Fruit fly (Drosophila melanogaster) whole organism, wandering third instar larva: Measurements from ENCODE around the gene Mdh2.

Experiments
- CG32264 ChIP-seq: fragments of 200-800 bp; sonication (Bioruptor generic); optimal IDR thresholded peaks from 2 replicates; lab custom pipeline; 2016; ENCODE audit warnings: missing biosample characterization, missing genetic modification characterization
- CG9705 ChIP-seq: fragments of 200-800 bp; sonication (Bioruptor generic); optimal IDR thresholded peaks from 2 replicates; lab custom pipeline; 2018; ENCODE audit warnings: missing biosample characterization, mild to moderate bottlenecking, missing genetic modification characterization
- CrebA ChIP-seq: fragments of 200-800 bp; sonication (Bioruptor generic); optimal IDR thresholded peaks from 2 replicates; lab custom pipeline; 2016; ENCODE audit warnings: missing biosample characterization, mild to moderate bottlenecking, missing genetic modification characterization, borderline replicate concordance
- Dfd ChIP-seq: fragments of >200 bp; optimal IDR thresholded peaks from 2 replicates; lab custom pipeline; 2017; ENCODE audit warnings: missing biosample characterization, missing genetic modification characterization
- Dif ChIP-seq: fragments of 200-275, 200-300 bp; sonication (Bioruptor generic); optimal IDR thresholded peaks from 2 replicates; lab custom pipeline; 2018; ENCODE audit warnings: missing biosample characterization, missing genetic modification characterization; ENCODE audit not compliant: partially characterized antibody
- GATAd ChIP-seq: sonication (Bioruptor generic); optimal IDR thresholded peaks from 2 replicates; lab custom pipeline; 2016; ENCODE audit warnings: missing biosample characterization, missing genetic modification characterization
- HLH106 ChIP-seq: fragments of 200-800 bp; optimal IDR thresholded peaks from 3 replicates; lab custom pipeline; 2019; ENCODE audit warnings: missing biosample characterization, mild to moderate bottlenecking, missing genetic modification characterization, moderate library complexity
- Hnf4 ChIP-seq: fragments of 200-800 bp; sonication (Bioruptor generic); optimal IDR thresholded peaks from 2 replicates; lab custom pipeline; 2016; ENCODE audit warnings: missing biosample characterization, mild to moderate bottlenecking, missing genetic modification characterization
- Hr78 ChIP-seq: fragments of >200 bp; optimal IDR thresholded peaks from 2 replicates; lab custom pipeline; 2017; ENCODE audit warnings: missing biosample characterization, missing genetic modification characterization
- Hr83 ChIP-seq: fragments of 200-300 bp; sonication (Bioruptor generic); optimal IDR thresholded peaks from 2 replicates; lab custom pipeline; 2016; ENCODE audit warnings: missing biosample characterization, mild to moderate bottlenecking, missing genetic modification characterization, moderate library complexity; ENCODE audit not compliant: poor library complexity, severe bottlenecking
- Jra ChIP-seq: sonication (Bioruptor generic); optimal IDR thresholded peaks from 2 replicates; lab custom pipeline; 2016; ENCODE audit warnings: missing biosample characterization, missing genetic modification characterization
- Mio ChIP-seq: sonication (Bioruptor generic); optimal IDR thresholded peaks from 2 replicates; lab custom pipeline; 2016; ENCODE audit warnings: missing biosample characterization, missing genetic modification characterization
- Myc ChIP-seq: fragments of >200 bp; optimal IDR thresholded peaks from 2 replicates; lab custom pipeline; 2017
- N ChIP-seq: fragments of >200 bp; optimal IDR thresholded peaks from 2 replicates; lab custom pipeline; 2018; ENCODE audit warnings: missing biosample characterization, missing external identifiers, missing genetic modification characterization
- OdsH ChIP-seq: fragments of 200-800 bp; sonication (Bioruptor generic); optimal IDR thresholded peaks from 2 replicates; lab custom pipeline; 2016; ENCODE audit warnings: missing biosample characterization, mild to moderate bottlenecking, missing genetic modification characterization
- Rel ChIP-seq, 2 experiments: fragments of 200-800 bp; sonication (Bioruptor generic) in 1 of 2; optimal IDR thresholded peaks; 2 replicates in 1 of 2; 3 replicates in 1 of 2; lab custom pipeline; 2016 to 2019; ENCODE audit warnings: mild to moderate bottlenecking in 2 of 2, missing biosample characterization in 2 of 2, missing genetic modification characterization in 2 of 2, moderate library complexity in 1 of 2
- Sp1 ChIP-seq: fragments of 200-800 bp; sonication (Bioruptor generic); optimal IDR thresholded peaks from 3 replicates; lab custom pipeline; 2019; ENCODE audit warnings: missing biosample characterization, mild to moderate bottlenecking, missing genetic modification characterization, moderate library complexity
- Vsx2 ChIP-seq: fragments of 200-300, 225-300 bp; sonication (Bioruptor generic); optimal IDR thresholded peaks from 2 replicates; lab custom pipeline; 2018; ENCODE audit warnings: missing biosample characterization, missing genetic modification characterization; ENCODE audit not compliant: partially characterized antibody
- br ChIP-seq: fragments of 200-800 bp; sonication (Bioruptor generic); optimal IDR thresholded peaks from 2 replicates; lab custom pipeline; 2016; ENCODE audit warnings: missing biosample characterization, missing genetic modification characterization
- brk ChIP-seq: fragments of 200-800 bp; sonication (Bioruptor generic); optimal IDR thresholded peaks from 2 replicates; lab custom pipeline; 2016; ENCODE audit warnings: missing biosample characterization, mild to moderate bottlenecking, missing genetic modification characterization
- dl ChIP-seq, 2 experiments: fragments of 175-275, 200-275 bp in 1 of 2; fragments of 200-275 bp in 1 of 2; sonication (Bioruptor generic); optimal IDR thresholded peaks; lab custom pipeline; 2018; ENCODE audit warnings: mild to moderate bottlenecking in 2 of 2, missing biosample characterization in 2 of 2, missing genetic modification characterization in 2 of 2, moderate library complexity in 2 of 2; ENCODE audit not compliant: partially characterized antibody in 2 of 2, insufficient read depth in 1 of 2
- dmrt93B ChIP-seq: fragments of 200-800 bp; sonication (Bioruptor generic); optimal IDR thresholded peaks from 2 replicates; lab custom pipeline; 2018; ENCODE audit warnings: missing biosample characterization, mild to moderate bottlenecking, missing genetic modification characterization
- dsf ChIP-seq: sonication (Bioruptor generic); optimal IDR thresholded peaks from 2 replicates; lab custom pipeline; 2016; ENCODE audit warnings: missing biosample characterization, missing genetic modification characterization, borderline replicate concordance
- ey ChIP-seq: fragments of 200-800 bp; sonication (Bioruptor generic); optimal IDR thresholded peaks from 2 replicates; lab custom pipeline; 2016; ENCODE audit warnings: missing biosample characterization, missing genetic modification characterization
- foxo ChIP-seq, 2 experiments: fragments of 200-800 bp; sonication (Bioruptor generic); optimal IDR thresholded peaks; 2 replicates in 1 of 2; 3 replicates in 1 of 2; lab custom pipeline; 2016 to 2017; ENCODE audit warnings: missing biosample characterization in 2 of 2, missing genetic modification characterization in 2 of 2
- fru ChIP-seq: fragments of 200-800 bp; sonication (Bioruptor generic); optimal IDR thresholded peaks from 3 replicates; lab custom pipeline; 2016; ENCODE audit warnings: missing biosample characterization, mild to moderate bottlenecking, missing genetic modification characterization
- h ChIP-seq: fragments of 200-800 bp; sonication (Bioruptor generic); optimal IDR thresholded peaks from 3 replicates; lab custom pipeline; 2016; ENCODE audit warnings: missing biosample characterization, mild to moderate bottlenecking, missing genetic modification characterization
- jim ChIP-seq: fragments of 175-275, 200-325 bp; sonication (Bioruptor generic); optimal IDR thresholded peaks from 2 replicates; lab custom pipeline; 2016; ENCODE audit warnings: missing biosample characterization, mild to moderate bottlenecking, missing genetic modification characterization
- lola ChIP-seq: fragments of >200 bp; optimal IDR thresholded peaks from 2 replicates; lab custom pipeline; 2017; ENCODE audit warnings: missing biosample characterization, missing genetic modification characterization
- pan ChIP-seq: fragments of >200 bp; optimal IDR thresholded peaks from 2 replicates; lab custom pipeline; 2017
- psq ChIP-seq: fragments of 200-800 bp; sonication (Bioruptor generic); optimal IDR thresholded peaks from 3 replicates; lab custom pipeline; 2017; ENCODE audit warnings: missing biosample characterization, mild to moderate bottlenecking, missing genetic modification characterization, moderate library complexity
- rgr ChIP-seq: fragments of 200-800 bp; sonication (Bioruptor generic); optimal IDR thresholded peaks from 3 replicates; lab custom pipeline; 2016; ENCODE audit warnings: missing biosample characterization, mild to moderate bottlenecking, missing genetic modification characterization
- sage ChIP-seq: fragments of 200-800 bp; sonication (Bioruptor generic); optimal IDR thresholded peaks from 2 replicates; lab custom pipeline; 2016; ENCODE audit warnings: missing biosample characterization, mild to moderate bottlenecking, missing genetic modification characterization
- sv ChIP-seq: fragments of 200-800 bp; sonication (Bioruptor generic); optimal IDR thresholded peaks from 3 replicates; lab custom pipeline; 2016; ENCODE audit warnings: missing biosample characterization, missing genetic modification characterization
- tai ChIP-seq: sonication (Bioruptor generic); optimal IDR thresholded peaks from 2 replicates; lab custom pipeline; 2016; ENCODE audit warnings: missing biosample characterization, missing genetic modification characterization
- usp ChIP-seq: fragments of >200 bp; optimal IDR thresholded peaks from 2 replicates; lab custom pipeline; 2017; ENCODE audit warnings: missing biosample characterization, missing genetic modification characterization
- woc ChIP-seq: sonication (Bioruptor generic); optimal IDR thresholded peaks from 2 replicates; lab custom pipeline; 2016; ENCODE audit warnings: missing biosample characterization, mild to moderate bottlenecking, missing genetic modification characterization

Mdh2 gene

dm6 chr3R:18243000-18243399, 16.8 kb downstream of the Mdh2 start:
- no peak for TF ChIP-seq foxo (GFP tag; optimal IDR thresholded peaks at IDR 0.05; lab: Kevin White, UChicago)
- TF ChIP-seq Hr83 (GFP tag; lab: Kevin White, UChicago) = no peak
- no peak for TF ChIP-seq CG9705 (GFP tag; lab: Kevin White, UChicago)
- TF ChIP-seq Dif = peak; percentile 27
- no peak for TF ChIP-seq sage (GFP tag; lab: Kevin White, UChicago)
- peak; percentile 84 for TF ChIP-seq psq (GFP tag; lab: Kevin White, UChicago)

dm6 chr3R:18243718-18244170, 17.5 kb downstream of the Mdh2 start:
- TF ChIP-seq CrebA (GFP tag; lab: Kevin White, UChicago) (no peak), GATAd (GFP tag; lab: Kevin White, UChicago) (no peak), dmrt93B (no peak), lola (no peak), CG32264 (GFP tag; lab: Kevin White, UChicago) (no peak), dsf (GFP tag; lab: Kevin White, UChicago) (no peak), sage (GFP tag; lab: Kevin White, UChicago) (no peak), Vsx2 (GFP tag; lab: Kevin White, UChicago) (no peak), Rel (GFP tag; optimal IDR thresholded peaks at IDR 0.05; lab: Kevin White, UChicago) (peak; percentile 30), Rel (tag; optimal IDR thresholded peaks at IDR 0.05; lab: Kevin White, UChicago) (no peak), OdsH (GFP tag; lab: Kevin White, UChicago) (no peak), dl (GFP tag; optimal IDR thresholded peaks at IDR 0.05; lab: Kevin White, UChicago; ENCODE audit: insufficient read depth in 1 of 2, partially characterized antibody in 2 of 2) (no peak), ey (GFP tag; lab: Kevin White, UChicago) (peak; percentile 45), tai (GFP tag; lab: Kevin White, UChicago) (no peak), N (GFP tag; lab: Kevin White, UChicago) (no peak), HLH106 (tag; lab: Kevin White, UChicago) (peak; percentile 29), woc (no peak), Hr78 (GFP tag; lab: Kevin White, UChicago) (no peak), Sp1 (GFP tag; lab: Kevin White, UChicago) (no peak), fru (GFP tag; lab: Kevin White, UChicago) (peak; percentile 7), h (GFP tag; lab: Kevin White, UChicago) (no peak), foxo (GFP tag; optimal IDR thresholded peaks at IDR 0.05; lab: Kevin White, UChicago) (peak in 1 of 2 experiments; percentile 51), rgr (GFP tag; lab: Kevin White, UChicago) (peak; percentile 41), jim (GFP tag; lab: Kevin White, UChicago) (no peak), Hr83 (GFP tag; lab: Kevin White, UChicago) (no peak), usp (GFP tag; lab: Kevin White, UChicago) (no peak), Hnf4 (no peak), sv (GFP tag; lab: Kevin White, UChicago) (no peak), Dif (no peak), br (GFP tag; lab: Kevin White, UChicago) (peak; percentile 19), psq (GFP tag; lab: Kevin White, UChicago) (no peak), Myc (lab: Kevin White, UChicago) (no peak), Jra (GFP tag; lab: Kevin White, UChicago) (peak; percentile 59), Dfd (GFP tag; lab: Kevin White, UChicago) (no peak), pan (lab: Kevin White, UChicago) (no peak), Mio (GFP tag; lab: Kevin White, UChicago) (no peak), brk (GFP tag; lab: Kevin White, UChicago) (peak; percentile 9)
